Fruit fly (Drosophila melanogaster) whole organism, adult: Measurements from ENCODE around the gene CG18747.

Experiments used
- CG11617 ChIP-seq: fragments of 200-800 bp; sonication (Bioruptor generic); optimal IDR thresholded peaks from 2 replicates; lab custom pipeline; 2017; ENCODE audit warnings: mild to moderate bottlenecking, missing biosample characterization, missing genetic modification reagents, missing genetic modification characterization
- CG33017 ChIP-seq: fragments of 200-800 bp; sonication (Bioruptor generic); optimal IDR thresholded peaks from 2 replicates; lab custom pipeline; 2018; ENCODE audit warnings: missing biosample characterization, mild to moderate bottlenecking, missing genetic modification characterization, moderate library complexity
- CG7101 ChIP-seq: fragments of 200-800 bp; sonication (Bioruptor generic); optimal IDR thresholded peaks from 2 replicates; lab custom pipeline; 2018; ENCODE audit warnings: missing biosample characterization, mild to moderate bottlenecking, missing genetic modification characterization, moderate library complexity
- Hr96 ChIP-seq: fragments of 200-800 bp; sonication (Bioruptor generic); optimal IDR thresholded peaks from 2 replicates; lab custom pipeline; 2016; ENCODE audit warnings: missing biosample characterization, missing genetic modification characterization
- bab1 ChIP-seq: fragments of 200-800 bp; sonication (Bioruptor generic); optimal IDR thresholded peaks from 3 replicates; lab custom pipeline; 2019; ENCODE audit warnings: missing biosample characterization, mild to moderate bottlenecking, missing genetic modification characterization, moderate library complexity
- toe ChIP-seq: fragments of 200-800 bp; sonication (Bioruptor generic); optimal IDR thresholded peaks from 2 replicates; lab custom pipeline; 2016; ENCODE audit warnings: missing biosample characterization, missing genetic modification characterization

DNA sequence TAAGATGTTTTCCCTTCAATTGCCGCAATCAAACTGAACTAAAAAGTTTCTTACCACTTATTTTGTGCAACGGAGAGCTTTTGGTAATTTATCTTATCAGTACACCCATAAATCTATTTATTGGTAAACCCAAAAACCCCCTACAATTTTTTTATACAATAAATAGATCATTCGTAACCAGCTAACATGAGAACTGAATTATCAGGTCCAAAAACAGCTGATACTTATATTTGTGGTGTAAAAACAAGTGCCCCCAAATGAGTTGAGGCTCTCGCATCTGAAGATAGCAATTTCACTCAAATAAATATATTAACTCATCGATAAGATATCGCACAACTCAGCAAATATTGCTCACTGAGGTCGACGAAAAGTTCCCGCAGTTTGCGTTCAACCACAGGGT, 4.7 kb upstream of the CG18747 start, which contains the start of gene CG18748:
- TF ChIP-seq toe (GFP tag; lab: Kevin White, UChicago) (no peak), CG33017 (tag; lab: Kevin White, UChicago) (no peak), Hr96 (GFP tag; lab: Kevin White, UChicago) (no peak), CG7101 (tag; lab: Kevin White, UChicago) (no peak), CG11617 (peak; percentile 0), bab1 (no peak)
